Fruit fly (Drosophila melanogaster): ENCODE measurements around the gene Apoltp.

The Apoltp gene

DNA sequence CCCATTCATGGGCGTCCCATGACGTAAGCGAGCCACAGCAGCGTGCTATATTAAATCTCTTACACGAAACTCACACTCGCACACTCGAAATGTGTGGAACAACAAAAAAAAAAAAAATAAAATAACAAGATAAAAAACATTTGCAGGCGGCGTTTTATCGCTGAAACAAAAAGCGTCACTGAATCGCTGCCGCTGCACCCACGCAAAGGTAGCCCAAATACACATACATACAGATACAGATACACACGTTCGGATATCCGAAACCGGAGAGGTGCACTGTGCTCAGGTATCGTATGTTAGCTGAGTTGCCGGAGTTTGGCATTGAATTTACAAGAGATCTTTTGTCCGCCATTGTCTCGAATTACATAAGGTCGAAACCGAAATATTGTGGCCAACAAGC lies 52.0 kb downstream of the Apoltp start:
- TF ChIP-seq CG6792 (GFP tag; optimal IDR thresholded peaks at IDR 0.05): no peak
- TF ChIP-seq Sox14 (GFP tag; optimal IDR thresholded peaks at IDR 0.05): no peak
- peak; percentile 74 for TF ChIP-seq vri (GFP tag; optimal IDR thresholded peaks at IDR 0.05)
- no peak for TF ChIP-seq CG4318 (GFP tag; optimal IDR thresholded peaks at IDR 0.05)
- no peak for TF ChIP-seq Hr38 (GFP tag; optimal IDR thresholded peaks at IDR 0.05)

- TF ChIP-seq Lpt (GFP tag; optimal IDR thresholded peaks at IDR 0.05) (no peak), CG1621 (tag; optimal IDR thresholded peaks at IDR 0.05) (no peak), net (GFP tag; optimal IDR thresholded peaks at IDR 0.05) (no peak), fkh (GFP tag; optimal IDR thresholded peaks at IDR 0.05) (no peak), fd85E (GFP tag; optimal IDR thresholded peaks at IDR 0.05) (no peak), Ets21C (GFP tag; optimal IDR thresholded peaks at IDR 0.05) (no peak), CG6792 (GFP tag; optimal IDR thresholded peaks at IDR 0.05) (no peak), topi (GFP tag; optimal IDR thresholded peaks at IDR 0.05) (no peak), CG3919 (GFP tag; optimal IDR thresholded peaks at IDR 0.05) (no peak)
Observed at dm6 chr2L:9690550-9691197, 56.7 kb downstream of the Apoltp start.

DNA sequence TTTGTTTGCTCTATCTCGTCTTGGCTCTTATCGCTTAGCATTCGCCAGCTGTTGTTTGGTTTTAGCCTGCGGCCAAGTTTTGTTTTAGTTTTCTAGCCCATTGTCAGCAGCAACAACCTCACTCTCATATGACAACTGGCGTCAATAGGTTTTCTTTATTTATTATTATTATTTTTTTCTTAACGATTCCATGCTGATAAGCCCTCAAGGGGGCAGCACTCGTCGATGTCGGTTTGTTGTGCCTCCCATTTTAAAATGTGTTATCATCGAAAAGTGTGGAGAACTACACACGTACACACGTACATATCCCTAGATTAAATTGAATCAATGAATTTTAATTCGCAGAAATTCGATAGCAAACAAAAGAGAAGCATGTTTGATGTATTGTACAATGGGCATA lies 57.3 kb downstream of the Apoltp start:
- TF ChIP-seq CG11762 (GFP tag; optimal IDR thresholded peaks at IDR 0.05; ENCODE audit: insufficient read depth): no peak
- no peak for TF ChIP-seq salr (GFP tag; optimal IDR thresholded peaks at IDR 0.05)
- no peak for TF ChIP-seq fd59A (GFP tag; optimal IDR thresholded peaks at IDR 0.05)
- TF ChIP-seq Sox15 (GFP tag; optimal IDR thresholded peaks at IDR 0.05): no peak
- no peak for TF ChIP-seq Blimp-1 (GFP tag; optimal IDR thresholded peaks at IDR 0.05)
- TF ChIP-seq Eip78C (GFP tag): peak; percentile 2
- TF ChIP-seq CG16779 (tag; optimal IDR thresholded peaks at IDR 0.05): no peak
- no peak for TF ChIP-seq CG10631 (GFP tag; optimal IDR thresholded peaks at IDR 0.05)
- no peak for TF ChIP-seq Hr38 (GFP tag; optimal IDR thresholded peaks at IDR 0.05)
- peak; percentile 20 for TF ChIP-seq fkh (GFP tag; optimal IDR thresholded peaks at IDR 0.05)
- no peak for TF ChIP-seq ss (GFP tag; optimal IDR thresholded peaks at IDR 0.05)
- no peak for TF ChIP-seq Sox14 (GFP tag; optimal IDR thresholded peaks at IDR 0.05)
- TF ChIP-seq pdm3 (GFP tag; optimal IDR thresholded peaks at IDR 0.05): no peak
- TF ChIP-seq lz (GFP tag; optimal IDR thresholded peaks at IDR 0.05): no peak
- TF ChIP-seq achi (GFP tag; optimal IDR thresholded peaks at IDR 0.05): no peak
- peak; percentile 1 for TF ChIP-seq CG6276 (GFP tag; optimal IDR thresholded peaks at IDR 0.05)
- TF ChIP-seq CG11902 (GFP tag; optimal IDR thresholded peaks at IDR 0.05): no peak
- no peak for TF ChIP-seq CG4318 (GFP tag; optimal IDR thresholded peaks at IDR 0.05)

- TF ChIP-seq CG11902 (GFP tag; optimal IDR thresholded peaks at IDR 0.05) (peak; percentile 41), Lpt (GFP tag; optimal IDR thresholded peaks at IDR 0.05) (peak; percentile 60), Eip93F (GFP tag; optimal IDR thresholded peaks at IDR 0.05) (peak; percentile 13), ss (GFP tag; optimal IDR thresholded peaks at IDR 0.05) (peak in 1 of 2 experiments; percentile 14), Ets96B (tag; optimal IDR thresholded peaks at IDR 0.05) (peak; percentile 52), CG10669 (GFP tag; optimal IDR thresholded peaks at IDR 0.05) (peak; percentile 51), esn (GFP tag; optimal IDR thresholded peaks at IDR 0.05) (peak; percentile 80), CG4318 (GFP tag; optimal IDR thresholded peaks at IDR 0.05) (peak; percentile 51), CG3032 (tag; optimal IDR thresholded peaks at IDR 0.05) (peak; percentile 45), CG11762 (GFP tag; optimal IDR thresholded peaks at IDR 0.05; ENCODE audit: insufficient read depth) (peak; percentile 60), CG34406 (GFP tag; optimal IDR thresholded peaks at IDR 0.05) (peak; percentile 69), Sox102F (GFP tag; optimal IDR thresholded peaks at IDR 0.05) (peak; percentile 73), Hr4 (GFP tag; optimal IDR thresholded peaks at IDR 0.05) (peak; percentile 86), Hr39 (GFP tag; optimal IDR thresholded peaks at IDR 0.05) (peak; percentile 69), Eip75B (GFP tag; optimal IDR thresholded peaks at IDR 0.05) (peak; percentile 72), topi (GFP tag; optimal IDR thresholded peaks at IDR 0.05) (peak; percentile 69), CG8632 (GFP tag; optimal IDR thresholded peaks at IDR 0.05) (peak; percentile 76), CG7368 (GFP tag; optimal IDR thresholded peaks at IDR 0.05) (peak; percentile 69), Ets21C (GFP tag; optimal IDR thresholded peaks at IDR 0.05) (peak; percentile 13), Sox15 (GFP tag; optimal IDR thresholded peaks at IDR 0.05) (peak; percentile 52), fkh (GFP tag; optimal IDR thresholded peaks at IDR 0.05) (peak; percentile 23), salr (GFP tag; optimal IDR thresholded peaks at IDR 0.05) (peak in 1 of 2 experiments; percentile 53), Met (GFP tag; optimal IDR thresholded peaks at IDR 0.05) (peak; percentile 65), CG1621 (tag; optimal IDR thresholded peaks at IDR 0.05) (no peak), CG9139 (GFP tag; optimal IDR thresholded peaks at IDR 0.05) (no peak), CG6792 (GFP tag; optimal IDR thresholded peaks at IDR 0.05) (peak; percentile 66)
Observed at dm6 chr2L:9692364-9693348, 58.7 kb downstream of the Apoltp start.

Measured in whole organism, prepupa.